Worm (Caenorhabditis elegans): ENCODE measurements around the gene F46B6.2.

The F46B6.2 gene

DNA sequence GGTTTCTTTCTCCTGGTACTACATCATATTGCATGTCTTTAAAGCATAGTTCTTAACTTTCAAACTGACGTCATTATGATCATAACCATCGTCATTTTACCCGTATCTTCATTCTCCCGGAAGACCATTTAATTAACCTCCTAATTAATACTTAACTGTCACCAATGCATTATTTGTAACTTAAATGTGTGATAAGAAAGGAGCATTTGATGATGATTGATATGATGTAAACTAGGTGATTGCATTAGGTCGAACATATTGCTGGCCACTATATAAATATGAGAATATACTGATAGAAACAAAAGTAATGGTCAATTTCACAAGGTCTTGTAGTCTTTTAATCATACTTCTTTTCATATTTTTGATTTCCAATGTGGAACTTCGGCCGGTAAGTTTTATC, 15.8 kb upstream of the F46B6.2 start, which contains the start of gene hrg-3:
hrg-3 (plus strand) TSS at position 227 of the 400 bp plus-strand sequence.
- TF ChIP-seq nhr-80 (tag; optimal IDR thresholded peaks at IDR 0.05) (peak; percentile 72), akir-1 (GFP tag; optimal IDR thresholded peaks at IDR 0.05) (no peak), unc-62 (GFP tag; optimal IDR thresholded peaks at IDR 0.05) (peak; percentile 18)

- TF ChIP-seq hlh-26 (GFP tag; conservative IDR thresholded peaks at IDR 0.05) = no peak
- no peak for TF ChIP-seq sea-2 (GFP tag; IDR thresholded peaks at IDR 0.05)
- no peak for TF ChIP-seq gei-17 (GFP tag; optimal IDR thresholded peaks at IDR 0.05)
- no peak for TF ChIP-seq egl-18 (GFP tag; IDR thresholded peaks at IDR 0.05)
- TF ChIP-seq atf-7 (tag; optimal IDR thresholded peaks at IDR 0.05) = no peak
- TF ChIP-seq F39B2.1 (GFP tag; IDR thresholded peaks at IDR 0.05) = no peak
- TF ChIP-seq ceh-91 (GFP tag; IDR thresholded peaks at IDR 0.05) = no peak
- TF ChIP-seq B0336.3 (GFP tag; IDR thresholded peaks at IDR 0.05) = no peak
- no peak for TF ChIP-seq efl-1 (GFP tag; optimal IDR thresholded peaks at IDR 0.05)
- TF ChIP-seq F57A8.1 (GFP tag; optimal IDR thresholded peaks at IDR 0.05) = no peak
- TF ChIP-seq unc-62 (GFP tag; optimal IDR thresholded peaks at IDR 0.05) = no peak
- TF ChIP-seq attf-5 (GFP tag; optimal IDR thresholded peaks at IDR 0.05) = no peak
- no peak for TF ChIP-seq zfh-2 (GFP tag; conservative IDR thresholded peaks at IDR 0.05)
- TF ChIP-seq pha-4 (tag; optimal IDR thresholded peaks at IDR 0.05) = no peak
- TF ChIP-seq hmg-1.2 (GFP tag; IDR thresholded peaks at IDR 0.05) = no peak
- TF ChIP-seq nhr-90 (tag; optimal IDR thresholded peaks at IDR 0.05) = no peak
- TF ChIP-seq ama-1 (optimal IDR thresholded peaks at IDR 0.05) = no peak
- TF ChIP-seq ama-1 (GFP tag; optimal IDR thresholded peaks at IDR 0.05) = no peak
- no peak for TF ChIP-seq mcd-1 (GFP tag; IDR thresholded peaks at IDR 0.05)
These were observed 14.2 kb upstream of the F46B6.2 start, which contains the start of gene F58E6.11 for ce11 chrV:9757884-9758283. Gene F58E6.11 (minus strand): TSS chrV:9757984.

- TF ChIP-seq ZK185.1 (tag; optimal IDR thresholded peaks at IDR 0.05; ENCODE audit: poor library complexity, severe bottlenecking) (no peak), Y53F4B.3 (GFP tag; IDR thresholded peaks at IDR 0.05) (no peak), cebp-2 (GFP tag; IDR thresholded peaks at IDR 0.05) (no peak)
These were observed 13.6 kb upstream of the F46B6.2 start for ce11 chrV:9758437-9758836.

ce11 chrV:9763759-9764158, 8.3 kb upstream of the F46B6.2 start:
- no peak for TF ChIP-seq attf-5 (GFP tag; optimal IDR thresholded peaks at IDR 0.05)
- no peak for TF ChIP-seq mxl-1 (tag; optimal IDR thresholded peaks at IDR 0.05)
- TF ChIP-seq ceh-58 (GFP tag; IDR thresholded peaks at IDR 0.05) = no peak
- TF ChIP-seq mcd-1 (GFP tag; IDR thresholded peaks at IDR 0.05) = no peak
- no peak for TF ChIP-seq Y79H2A.3 (GFP tag; conservative IDR thresholded peaks at IDR 0.05)
- no peak for TF ChIP-seq F49E8.2 (tag; optimal IDR thresholded peaks at IDR 0.05; ENCODE audit: insufficient read depth)

DNA sequence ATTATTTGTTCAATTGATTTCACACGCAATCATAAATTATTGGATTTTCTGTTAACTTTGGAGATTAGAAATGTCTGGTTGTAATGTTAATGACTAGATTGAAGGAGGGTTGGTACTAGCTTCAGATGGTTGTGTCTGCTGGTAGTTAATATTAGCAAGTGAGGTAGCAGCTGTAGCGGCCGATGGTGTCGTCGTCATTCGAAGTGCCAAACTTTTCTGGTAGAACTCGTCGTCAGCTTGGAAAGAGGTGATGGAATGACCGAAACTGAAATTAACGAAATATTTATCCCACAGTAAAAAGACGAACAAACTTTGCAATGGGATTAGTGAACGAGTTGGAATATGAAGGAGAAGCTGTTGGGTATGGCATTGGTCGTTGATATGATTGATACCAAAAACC, 7.5 kb upstream of the F46B6.2 start:
- TF ChIP-seq tbx-9 (tag; optimal IDR thresholded peaks at IDR 0.05; ENCODE audit: borderline replicate concordance) (no peak), ztf-22 (GFP tag; optimal IDR thresholded peaks at IDR 0.05) (no peak), attf-6 (GFP tag; IDR thresholded peaks at IDR 0.05) (no peak), F22D6.2 (tag; optimal IDR thresholded peaks at IDR 0.05) (no peak), tlf-1 (GFP tag; optimal IDR thresholded peaks at IDR 0.05) (no peak), Y53F4B.3 (GFP tag; IDR thresholded peaks at IDR 0.05) (no peak), hlh-12 (tag; optimal IDR thresholded peaks at IDR 0.05) (no peak), cebp-2 (GFP tag; IDR thresholded peaks at IDR 0.05) (no peak), F49E8.2 (tag; optimal IDR thresholded peaks at IDR 0.05; ENCODE audit: insufficient read depth) (no peak), bed-1 (GFP tag; IDR thresholded peaks at IDR 0.05) (no peak), madf-3 (GFP tag; IDR thresholded peaks at IDR 0.05) (no peak), chd-7 (tag; optimal IDR thresholded peaks at IDR 0.05) (no peak), dpff-1 (tag; optimal IDR thresholded peaks at IDR 0.05) (no peak)
